Fruit fly (Drosophila melanogaster): Measurements from ENCODE around the gene CG14321.

The CG14321 gene

DNA sequence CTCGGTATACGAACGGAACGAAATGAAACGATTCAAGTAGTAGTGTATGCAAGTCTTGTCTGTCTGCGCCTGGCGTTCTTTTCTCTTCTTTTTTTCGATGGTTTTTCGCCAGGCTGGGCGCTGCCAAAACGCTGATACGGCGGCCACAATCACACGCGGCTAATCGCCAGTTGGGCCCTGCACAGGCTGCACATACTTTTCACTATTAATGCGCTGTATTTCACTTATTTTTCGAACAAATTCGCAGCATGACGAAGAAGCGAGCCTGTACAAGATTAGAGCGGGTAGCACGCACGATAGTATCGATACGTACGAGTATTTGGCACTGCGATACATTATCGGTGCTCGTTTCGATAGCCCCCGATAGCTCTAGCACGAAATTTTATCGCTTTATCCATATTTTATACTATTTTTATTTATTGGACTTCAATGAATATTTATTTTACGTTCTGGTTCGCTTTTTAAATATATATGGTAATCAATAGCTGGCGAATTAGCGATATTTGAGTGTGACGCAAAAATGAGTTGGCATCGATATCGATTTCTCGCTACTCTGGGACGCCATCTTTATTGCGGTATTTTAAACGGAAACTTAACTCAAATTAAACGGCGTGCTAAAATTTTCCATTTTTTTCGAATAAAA is 15.2 kb upstream of the CG14321 start, which contains the start of gene osa (continued):
- TF ChIP-seq sd (tag; optimal IDR thresholded peaks at IDR 0.05) (no peak), Bdp1 (GFP tag; optimal IDR thresholded peaks at IDR 0.05) (peak; percentile 18), CG7928 (GFP tag; optimal IDR thresholded peaks at IDR 0.05) (no peak), wek (GFP tag; optimal IDR thresholded peaks at IDR 0.05) (no peak), CG31441 (GFP tag; IDR thresholded peaks at IDR 0.05) (no peak), Stat92E (GFP tag; optimal IDR thresholded peaks at IDR 0.05) (peak in 1 of 3 experiments; percentile 32), CTCF (GFP tag; optimal IDR thresholded peaks at IDR 0.05) (peak; percentile 77), bcd (GFP tag; optimal IDR thresholded peaks at IDR 0.05) (peak; percentile 28), gem (tag; optimal IDR thresholded peaks at IDR 0.05) (no peak), abd-A (tag; optimal IDR thresholded peaks at IDR 0.05) (no peak), CG30020 (tag; optimal IDR thresholded peaks at IDR 0.05) (peak; percentile 39), nmo (GFP tag; optimal IDR thresholded peaks at IDR 0.05) (peak; percentile 64), CG33213 (GFP tag; optimal IDR thresholded peaks at IDR 0.05) (peak; percentile 22), lab (GFP tag; optimal IDR thresholded peaks at IDR 0.05) (peak; percentile 18), crol (GFP tag; IDR thresholded peaks at IDR 0.05) (no peak), CG10979 (tag; optimal IDR thresholded peaks at IDR 0.05) (no peak), H15 (GFP tag; IDR thresholded peaks at IDR 0.05) (no peak), dimm (GFP tag; IDR thresholded peaks at IDR 0.05) (no peak), TFAM (GFP tag; optimal IDR thresholded peaks at IDR 0.05) (no peak), stwl (tag; optimal IDR thresholded peaks at IDR 0.05) (peak; percentile 64), GATAe (GFP tag; conservative IDR thresholded peaks at IDR 0.05) (no peak), CG8765 (GFP tag; IDR thresholded peaks at IDR 0.05) (no peak), CG34422 (GFP tag; IDR thresholded peaks at IDR 0.05) (no peak), sens (GFP tag) (peak; percentile 66), Fer2 (tag; optimal IDR thresholded peaks at IDR 0.05) (no peak), CG2712 (tag; optimal IDR thresholded peaks at IDR 0.05) (peak; percentile 25), CG15269 (tag; optimal IDR thresholded peaks at IDR 0.05) (no peak), lov (optimal IDR thresholded peaks at IDR 0.05) (no peak), lov (GFP tag; IDR thresholded peaks at IDR 0.05) (no peak), Sry-β (GFP tag; optimal IDR thresholded peaks at IDR 0.05) (no peak), bbx (GFP tag; IDR thresholded peaks at IDR 0.05; ENCODE audit: partially characterized antibody) (no peak), esg (GFP tag; conservative IDR thresholded peaks at IDR 0.05) (no peak), ssp (GFP tag; IDR thresholded peaks at IDR 0.05) (no peak), Sry-δ (GFP tag; optimal IDR thresholded peaks at IDR 0.05) (peak; percentile 94), Dp (GFP tag; optimal IDR thresholded peaks at IDR 0.05) (peak; percentile 65), CG14710 (tag; optimal IDR thresholded peaks at IDR 0.05) (peak; percentile 57), eve (GFP tag; optimal IDR thresholded peaks at IDR 0.05) (no peak), CG1792 (GFP tag; optimal IDR thresholded peaks at IDR 0.05) (no peak), CG9932 (GFP tag; IDR thresholded peaks at IDR 0.05) (no peak), CG1603 (tag; optimal IDR thresholded peaks at IDR 0.05) (peak; percentile 32), CG6683 (GFP tag; optimal IDR thresholded peaks at IDR 0.05) (no peak), chinmo (GFP tag; IDR thresholded peaks at IDR 0.05; ENCODE audit: partially characterized antibody) (no peak), CG10274 (GFP tag; optimal IDR thresholded peaks at IDR 0.05) (no peak), ftz-f1 (GFP tag; optimal IDR thresholded peaks at IDR 0.05) (no peak), CG3163 (GFP tag; optimal IDR thresholded peaks at IDR 0.05) (no peak), CG9727 (GFP tag; optimal IDR thresholded peaks at IDR 0.05) (peak; percentile 51), Deaf1 (tag; optimal IDR thresholded peaks at IDR 0.05) (peak; percentile 82), Kr (GFP tag; optimal IDR thresholded peaks at IDR 0.05) (no peak), her (GFP tag; optimal IDR thresholded peaks at IDR 0.05) (peak; percentile 98), CG9609 (GFP tag; optimal IDR thresholded peaks at IDR 0.05) (peak; percentile 9), C15 (GFP tag; IDR thresholded peaks at IDR 0.05) (no peak)
